Worm (Caenorhabditis elegans) whole organism, L4/young adult: Measurements from ENCODE around the gene C27C12.3.

Source experiments
- dao-5 ChIP-seq: sonication (generic microtip); optimal IDR thresholded peaks from 2 replicates; lab custom pipeline; 2016; ENCODE audit warnings: missing genotype, missing genetic modification characterization, moderate library complexity, missing compliant biosample characterization
- him-1 ChIP-seq: sonication (generic microtip); optimal IDR thresholded peaks from 2 replicates; lab custom pipeline; 2016; ENCODE audit warnings: missing genotype, missing genetic modification reagents, missing genetic modification characterization, missing compliant biosample characterization

ce11 chrX:14871780-14872179 lies 6.1 kb upstream of the C27C12.3 start, which contains the start of gene F31F6.2:
- no peak for TF ChIP-seq dao-5
- no peak for TF ChIP-seq him-1 (tag; lab: Kevin White, UChicago)
